Worm (Caenorhabditis elegans) whole organism, late embryonic: ENCODE data around the gene C30H6.9.

ENCODE experiments used
- C38D4.7 ChIP-seq: fragments of 200-800 bp; sonication (Bioruptor generic); optimal IDR thresholded peaks from 2 replicates; lab custom pipeline; 2018; ENCODE audit warnings: mild to moderate bottlenecking, missing genetic modification characterization, moderate library complexity, missing compliant biosample characterization
- F13H6.1 ChIP-seq: sonication (generic microtip); optimal IDR thresholded peaks from 2 replicates; lab custom pipeline; 2016; ENCODE audit warnings: missing genetic modification characterization, missing compliant biosample characterization
- K02D7.2 ChIP-seq: sonication (generic microtip); optimal IDR thresholded peaks from 2 replicates; lab custom pipeline; 2017; ENCODE audit warnings: mild to moderate bottlenecking, missing genetic modification characterization, missing compliant biosample characterization
- ceh-18 ChIP-seq: sonication (generic microtip); optimal IDR thresholded peaks from 2 replicates; lab custom pipeline; 2016; ENCODE audit warnings: missing genetic modification characterization, missing compliant biosample characterization
- ceh-31 ChIP-seq: sonication (generic microtip); optimal IDR thresholded peaks from 2 replicates; lab custom pipeline; 2016; ENCODE audit warnings: missing genetic modification characterization, missing compliant biosample characterization
- ceh-34 ChIP-seq: sonication (generic microtip); optimal IDR thresholded peaks from 2 replicates; lab custom pipeline; 2016; ENCODE audit warnings: mild to moderate bottlenecking, missing genetic modification characterization, missing compliant biosample characterization
- ceh-45 ChIP-seq: fragments of 200-800 bp; sonication (Bioruptor generic); IDR thresholded peaks from 2 replicates; pipeline ENCODE4 v1.3.6; 2022; ENCODE audit warnings: missing genetic modification reagents, missing genetic modification characterization, missing compliant biosample characterization
- ceh-48 ChIP-seq: sonication (generic microtip); optimal IDR thresholded peaks from 2 replicates; lab custom pipeline; 2016; ENCODE audit warnings: missing genetic modification characterization, inconsistent platforms, missing compliant biosample characterization
- ceh-9 ChIP-seq: sonication (generic microtip); optimal IDR thresholded peaks from 2 replicates; lab custom pipeline; 2016; ENCODE audit warnings: mild to moderate bottlenecking, missing genetic modification characterization, inconsistent platforms, missing compliant biosample characterization
- dve-1 ChIP-seq: sonication (generic microtip); optimal IDR thresholded peaks from 2 replicates; lab custom pipeline; 2017; ENCODE audit warnings: antibody characterized with exemption, mild to moderate bottlenecking, missing genetic modification characterization, missing compliant biosample characterization
- elt-2 ChIP-seq: sonication (generic microtip); optimal IDR thresholded peaks from 2 replicates; lab custom pipeline; 2016; ENCODE audit warnings: missing genetic modification reagents, missing genetic modification characterization, missing compliant biosample characterization
- elt-4 ChIP-seq: sonication (generic microtip); optimal IDR thresholded peaks from 2 replicates; lab custom pipeline; 2016; ENCODE audit warnings: missing genetic modification characterization, missing compliant biosample characterization
- eyg-1 ChIP-seq: sonication (generic microtip); optimal IDR thresholded peaks from 2 replicates; lab custom pipeline; 2016; ENCODE audit warnings: missing genotype, missing genetic modification characterization, missing compliant biosample characterization
- fax-1 ChIP-seq: sonication (generic microtip); optimal IDR thresholded peaks from 2 replicates; lab custom pipeline; 2016; ENCODE audit warnings: missing genotype, missing genetic modification characterization, missing compliant biosample characterization
- fkh-10 ChIP-seq: fragments of 150-350 bp; optimal IDR thresholded peaks from 2 replicates; lab custom pipeline; 2014; ENCODE audit warnings: missing biosample characterization, missing genetic modification reagents, missing genetic modification characterization
- hlh-13 ChIP-seq: fragments of 200-800 bp; sonication (Bioruptor generic); optimal IDR thresholded peaks from 2 replicates; lab custom pipeline; 2018; ENCODE audit warnings: mild to moderate bottlenecking, missing genetic modification characterization, missing compliant biosample characterization
- hlh-30 ChIP-seq: sonication (generic microtip); optimal IDR thresholded peaks from 2 replicates; lab custom pipeline; 2017; ENCODE audit warnings: antibody characterized with exemption, missing genetic modification characterization, missing compliant biosample characterization; ENCODE audit not compliant: insufficient read depth
- hlh-8 ChIP-seq: sonication (generic microtip); optimal IDR thresholded peaks from 2 replicates; lab custom pipeline; 2016; ENCODE audit warnings: missing genotype, missing genetic modification characterization, missing compliant biosample characterization
- lim-6 ChIP-seq: sonication (generic microtip); optimal IDR thresholded peaks from 2 replicates; lab custom pipeline; 2016; ENCODE audit warnings: missing genetic modification characterization, missing compliant biosample characterization
- madf-2 ChIP-seq: sonication (generic microtip); optimal IDR thresholded peaks from 2 replicates; lab custom pipeline; 2017; ENCODE audit warnings: missing genetic modification characterization, missing compliant biosample characterization
- nfya-1 ChIP-seq: sonication (generic microtip); optimal IDR thresholded peaks from 2 replicates; lab custom pipeline; 2017; ENCODE audit warnings: missing genetic modification characterization, mild to moderate bottlenecking, missing compliant biosample characterization, antibody characterized with exemption, moderate library complexity
- nhr-11 ChIP-seq: fragments of 150-350 bp; optimal IDR thresholded peaks from 2 replicates; lab custom pipeline; 2014; ENCODE audit warnings: missing biosample characterization, missing genetic modification characterization
- pha-2 ChIP-seq: sonication (generic microtip); optimal IDR thresholded peaks from 2 replicates; lab custom pipeline; 2017; ENCODE audit warnings: mild to moderate bottlenecking, missing genetic modification characterization, missing compliant biosample characterization
- pqm-1 ChIP-seq: sonication (generic microtip); optimal IDR thresholded peaks from 2 replicates; lab custom pipeline; 2016; ENCODE audit warnings: missing genetic modification characterization, missing compliant biosample characterization
- ref-2 ChIP-seq: sonication (generic microtip); optimal IDR thresholded peaks from 2 replicates; lab custom pipeline; 2016; ENCODE audit warnings: missing genetic modification characterization, missing compliant biosample characterization
- rnt-1 ChIP-seq: sonication (generic microtip); optimal IDR thresholded peaks from 2 replicates; lab custom pipeline; 2016; ENCODE audit warnings: missing genetic modification characterization, missing compliant biosample characterization
- sdc-2 ChIP-seq: sonication (generic microtip); optimal IDR thresholded peaks from 2 replicates; lab custom pipeline; 2016; ENCODE audit warnings: missing genotype, missing genetic modification characterization, missing compliant biosample characterization
- sox-2 ChIP-seq: fragments of 200-800 bp; sonication (Bioruptor generic); IDR thresholded peaks from 2 replicates; pipeline ENCODE4 v1.3.6; 2022; ENCODE audit warnings: missing genetic modification reagents, missing genetic modification characterization, missing compliant biosample characterization
- syd-9 ChIP-seq: sonication (generic microtip); optimal IDR thresholded peaks from 2 replicates; lab custom pipeline; 2016; ENCODE audit warnings: mild to moderate bottlenecking, missing genetic modification characterization, moderate library complexity, missing compliant biosample characterization
- ttx-3 ChIP-seq: sonication (generic microtip); optimal IDR thresholded peaks from 2 replicates; lab custom pipeline; 2016; ENCODE audit warnings: missing genetic modification reagents, missing genetic modification characterization, missing compliant biosample characterization
- unc-55 ChIP-seq: sonication (generic microtip); optimal IDR thresholded peaks from 2 replicates; lab custom pipeline; 2017; ENCODE audit warnings: missing biosample characterization, missing genetic modification reagents, missing genetic modification characterization
- unc-86 ChIP-seq: sonication (generic microtip); optimal IDR thresholded peaks from 2 replicates; lab custom pipeline; 2016; ENCODE audit warnings: missing genetic modification characterization, missing compliant biosample characterization
- zip-5 ChIP-seq: sonication (generic microtip); optimal IDR thresholded peaks from 2 replicates; lab custom pipeline; 2016; ENCODE audit warnings: missing genetic modification characterization, missing compliant biosample characterization

The C30H6.9 gene

ce11 chrIV:17342179-17342578 lies 37.8 kb downstream of the C30H6.9 start, which contains the start of gene C49C3.9:
TSS of gene C49C3.9 (minus strand) at chrIV:17342314.
- TF ChIP-seq ceh-34 (tag; lab: Kevin White, UChicago) (no peak), F13H6.1 (no peak), pqm-1 (tag; lab: Kevin White, UChicago) (no peak), eyg-1 (tag; lab: Kevin White, UChicago) (no peak), sox-2 (GFP tag; lab: Robert Waterston, UW) (no peak), lim-6 (tag; lab: Kevin White, UChicago) (no peak), hlh-8 (tag; lab: Kevin White, UChicago) (no peak), unc-86 (tag; lab: Kevin White, UChicago) (no peak), syd-9 (tag; lab: Kevin White, UChicago) (no peak), ceh-48 (no peak)

DNA sequence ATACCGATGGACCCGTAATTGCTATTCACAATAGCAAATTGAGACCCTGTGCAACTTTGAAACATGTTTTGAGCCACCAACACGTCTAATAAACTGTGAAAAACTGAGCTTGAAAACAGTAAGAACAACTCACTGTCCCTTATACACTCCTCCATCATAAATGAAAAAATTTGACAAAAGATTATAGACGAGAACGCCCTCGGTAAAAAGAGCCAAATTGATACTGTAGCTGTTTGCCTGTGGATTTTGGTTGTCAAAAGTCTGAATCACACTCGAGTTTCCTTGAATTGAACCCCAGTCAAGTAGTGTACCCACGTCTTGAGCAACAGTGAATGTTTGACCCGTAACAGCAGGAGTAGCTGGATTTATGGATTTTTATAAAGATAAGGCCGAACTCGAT lies 38.9 kb downstream of the C30H6.9 start:
- TF ChIP-seq sox-2 (GFP tag; lab: Robert Waterston, UW) (no peak), hlh-13 (GFP tag; lab: Kevin White, UChicago) (no peak), ceh-48 (no peak), elt-2 (no peak), unc-55 (GFP tag; lab: Kevin White, UChicago) (no peak), eyg-1 (tag; lab: Kevin White, UChicago) (no peak), nhr-11 (tag; lab: Kevin White, UChicago) (no peak), fax-1 (tag; lab: Kevin White, UChicago) (no peak), sdc-2 (tag; lab: Kevin White, UChicago) (no peak), elt-4 (tag; lab: Kevin White, UChicago) (no peak), ref-2 (tag; lab: Kevin White, UChicago) (no peak), zip-5 (tag; lab: Kevin White, UChicago) (no peak), ttx-3 (tag; lab: Kevin White, UChicago) (no peak), ceh-45 (GFP tag; lab: Robert Waterston, UW) (no peak), ceh-18 (no peak), dve-1 (tag; lab: Kevin White, UChicago) (no peak)

- TF ChIP-seq ceh-45 (GFP tag; lab: Robert Waterston, UW): no peak
- TF ChIP-seq elt-2: peak; percentile 78
These were observed 41.0 kb downstream of the C30H6.9 start, which contains the start of gene C49C3.10 for ce11 chrIV:17338920-17339510. TSS of gene C49C3.10 (minus strand) at chrIV:17338970.

DNA sequence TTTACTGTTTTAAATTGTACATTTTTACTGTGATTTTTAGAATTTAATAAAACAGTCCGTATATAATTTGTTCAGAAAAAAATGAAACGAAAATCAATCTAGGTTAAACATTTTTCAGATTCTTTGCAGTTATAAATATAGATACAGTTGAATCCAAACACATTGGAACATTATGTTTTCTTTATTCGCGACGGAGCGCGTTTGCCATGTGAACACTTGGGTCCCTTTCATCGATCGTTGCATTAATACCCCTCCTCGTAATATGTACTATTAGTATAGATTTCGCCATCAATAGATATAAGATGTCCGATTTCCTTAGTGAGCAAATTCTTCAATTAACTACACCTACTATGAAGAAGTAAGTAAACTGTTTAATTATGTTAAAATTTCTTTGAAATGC lies 44.9 kb downstream of the C30H6.9 start, which contains the start of gene C49C3.8:
Gene C49C3.8, plus strand, starts transcription at position 173 of the 400 bp plus-strand sequence.
- TF ChIP-seq ceh-48 (peak; percentile 45), fkh-10 (no peak), rnt-1 (tag; lab: Kevin White, UChicago) (no peak)
- TF ChIP-seq, all 69 proteins: peak for 1

ce11 chrIV:17333542-17334281 lies 46.3 kb downstream of the C30H6.9 start, which contains the start of gene C49C3.15:
TSS of gene C49C3.15 (plus strand) at chrIV:17334231.
- TF ChIP-seq ceh-45 (GFP tag; lab: Robert Waterston, UW) (no peak), ceh-9 (no peak), hlh-30 (tag; lab: Kevin White, UChicago) (peak; percentile 77), unc-55 (GFP tag; lab: Kevin White, UChicago) (peak; percentile 38), ceh-31 (tag; lab: Kevin White, UChicago) (peak; percentile 21), pha-2 (tag; lab: Kevin White, UChicago) (no peak), madf-2 (no peak), nfya-1 (peak; percentile 15), C38D4.7 (GFP tag; lab: Kevin White, UChicago) (no peak), K02D7.2 (tag; lab: Kevin White, UChicago) (no peak)
